Fruit fly (Drosophila melanogaster): ENCODE results near the gene Hr83.
A peak's percentile ranks its signal among the peaks of the same experiment; 100 is the strongest.

The Hr83 gene

dm6 chr3R:6351181-6351580, 2.1 kb downstream of the Hr83 start:
- TF ChIP-seq Smox (GFP tag; optimal IDR thresholded peaks at IDR 0.05) (no peak), CG3919 (GFP tag; optimal IDR thresholded peaks at IDR 0.05) (peak; percentile 10), CG6808 (GFP tag; optimal IDR thresholded peaks at IDR 0.05) (no peak), CG4318 (GFP tag; optimal IDR thresholded peaks at IDR 0.05) (no peak), CG31627 (GFP tag; optimal IDR thresholded peaks at IDR 0.05) (no peak), CG16779 (tag; optimal IDR thresholded peaks at IDR 0.05) (no peak), CG1621 (tag; optimal IDR thresholded peaks at IDR 0.05) (peak; percentile 37), Sox15 (GFP tag; optimal IDR thresholded peaks at IDR 0.05) (no peak), CG3032 (tag; optimal IDR thresholded peaks at IDR 0.05) (no peak), salr (GFP tag; optimal IDR thresholded peaks at IDR 0.05) (peak in 1 of 2 experiments; percentile 8), CG6854 (GFP tag; optimal IDR thresholded peaks at IDR 0.05) (peak; percentile 29), CG9139 (GFP tag; optimal IDR thresholded peaks at IDR 0.05) (peak; percentile 32), CG8119 (GFP tag; IDR thresholded peaks at IDR 0.05) (0 out of 3 replicates have a peak, but pooled peaks have one; percentile 36), ss (GFP tag; optimal IDR thresholded peaks at IDR 0.05) (peak in 1 of 2 experiments; percentile 7), CG32006 (GFP tag; optimal IDR thresholded peaks at IDR 0.05) (peak; percentile 22), Ets96B (tag; optimal IDR thresholded peaks at IDR 0.05) (no peak), Hr39 (GFP tag; optimal IDR thresholded peaks at IDR 0.05) (no peak), CG6163 (GFP tag; IDR thresholded peaks at IDR 0.05) (0 out of 3 replicates have a peak, but pooled peaks have one; percentile 10), OdsH (GFP tag; optimal IDR thresholded peaks at IDR 0.05) (no peak), Lpt (GFP tag; optimal IDR thresholded peaks at IDR 0.05) (peak; percentile 29), spab (GFP tag; optimal IDR thresholded peaks at IDR 0.05) (no peak), CG10669 (GFP tag; optimal IDR thresholded peaks at IDR 0.05) (no peak), lz (GFP tag; optimal IDR thresholded peaks at IDR 0.05) (no peak), Hr4 (GFP tag; optimal IDR thresholded peaks at IDR 0.05) (no peak), acj6 (GFP tag; optimal IDR thresholded peaks at IDR 0.05) (no peak), Met (GFP tag; optimal IDR thresholded peaks at IDR 0.05) (no peak), Eip78C (GFP tag) (peak; percentile 81), CG10631 (GFP tag; optimal IDR thresholded peaks at IDR 0.05) (no peak), fd59A (GFP tag; optimal IDR thresholded peaks at IDR 0.05) (no peak), dsx (GFP tag; optimal IDR thresholded peaks at IDR 0.05; ENCODE audit: poor library complexity, severe bottlenecking) (no peak), svp (GFP tag) (no peak)

dm6 chr3R:6351696-6352378, 2.8 kb downstream of the Hr83 start:
- TF ChIP-seq cyc (GFP tag; optimal IDR thresholded peaks at IDR 0.05) = no peak
- peak; percentile 42 for TF ChIP-seq CG3032 (tag; optimal IDR thresholded peaks at IDR 0.05)
- TF ChIP-seq ss (GFP tag; optimal IDR thresholded peaks at IDR 0.05) = no peak
- TF ChIP-seq CG6854 (GFP tag; optimal IDR thresholded peaks at IDR 0.05) = no peak
- TF ChIP-seq salr (GFP tag; optimal IDR thresholded peaks at IDR 0.05) = peak in 1 of 2 experiments; percentile 54
- peak; percentile 52 for TF ChIP-seq OdsH (GFP tag; optimal IDR thresholded peaks at IDR 0.05)
- peak; percentile 49 for TF ChIP-seq acj6 (GFP tag; optimal IDR thresholded peaks at IDR 0.05)
- TF ChIP-seq Sox102F (GFP tag; optimal IDR thresholded peaks at IDR 0.05) = peak; percentile 15
- TF ChIP-seq Hr39 (GFP tag; optimal IDR thresholded peaks at IDR 0.05) = peak; percentile 9
- peak; percentile 52; the same call in 2 of the 3 replicates for TF ChIP-seq eg (GFP tag; IDR thresholded peaks at IDR 0.05)
- TF ChIP-seq dac (GFP tag; optimal IDR thresholded peaks at IDR 0.05) = peak; percentile 37
- peak; percentile 34 for TF ChIP-seq Sox14 (GFP tag; optimal IDR thresholded peaks at IDR 0.05)
- TF ChIP-seq CG8119 (GFP tag; IDR thresholded peaks at IDR 0.05) = peak; percentile 69
- TF ChIP-seq CG16779 (tag; optimal IDR thresholded peaks at IDR 0.05) = peak; percentile 5
- TF ChIP-seq Smox (GFP tag; optimal IDR thresholded peaks at IDR 0.05) = no peak
- peak; percentile 39 for TF ChIP-seq CG10669 (GFP tag; optimal IDR thresholded peaks at IDR 0.05)
- TF ChIP-seq net (GFP tag; optimal IDR thresholded peaks at IDR 0.05) = peak; percentile 31
- peak; percentile 42 for TF ChIP-seq CG6808 (GFP tag; optimal IDR thresholded peaks at IDR 0.05)
- no peak for TF ChIP-seq CG8632 (GFP tag; optimal IDR thresholded peaks at IDR 0.05)
- TF ChIP-seq lz (GFP tag; optimal IDR thresholded peaks at IDR 0.05) = no peak
- TF ChIP-seq CG32006 (GFP tag; optimal IDR thresholded peaks at IDR 0.05) = peak; percentile 77
- peak; percentile 38 for TF ChIP-seq fkh (GFP tag; optimal IDR thresholded peaks at IDR 0.05)
- no peak for TF ChIP-seq Lpt (GFP tag; optimal IDR thresholded peaks at IDR 0.05)
- TF ChIP-seq CG10631 (GFP tag; optimal IDR thresholded peaks at IDR 0.05) = peak; percentile 14
- TF ChIP-seq Eip78C (GFP tag) = peak; percentile 79
- 0 out of 2 replicates have a peak, but pooled peaks have one; percentile 26 for TF ChIP-seq Gug (GFP tag; IDR thresholded peaks at IDR 0.05)
- peak; percentile 45 for TF ChIP-seq CG4318 (GFP tag; optimal IDR thresholded peaks at IDR 0.05)
- peak; percentile 64 for TF ChIP-seq CG6276 (GFP tag; optimal IDR thresholded peaks at IDR 0.05)
- no peak for TF ChIP-seq topi (GFP tag; optimal IDR thresholded peaks at IDR 0.05)
- peak; percentile 4 for TF ChIP-seq Eip75B (GFP tag; optimal IDR thresholded peaks at IDR 0.05)
- peak; percentile 13 for TF ChIP-seq dsx (GFP tag; optimal IDR thresholded peaks at IDR 0.05; ENCODE audit: poor library complexity, severe bottlenecking)
- peak; percentile 47 for TF ChIP-seq pdm3 (GFP tag; optimal IDR thresholded peaks at IDR 0.05)
- TF ChIP-seq achi (GFP tag; optimal IDR thresholded peaks at IDR 0.05) = peak; percentile 39
- TF ChIP-seq esn (GFP tag; optimal IDR thresholded peaks at IDR 0.05) = peak; percentile 31
- peak; percentile 24 for TF ChIP-seq CG3919 (GFP tag; optimal IDR thresholded peaks at IDR 0.05)

Measured in whole organism, prepupa.